Fruit fly (Drosophila melanogaster): ENCODE data around the gene CG16964.

DNA sequence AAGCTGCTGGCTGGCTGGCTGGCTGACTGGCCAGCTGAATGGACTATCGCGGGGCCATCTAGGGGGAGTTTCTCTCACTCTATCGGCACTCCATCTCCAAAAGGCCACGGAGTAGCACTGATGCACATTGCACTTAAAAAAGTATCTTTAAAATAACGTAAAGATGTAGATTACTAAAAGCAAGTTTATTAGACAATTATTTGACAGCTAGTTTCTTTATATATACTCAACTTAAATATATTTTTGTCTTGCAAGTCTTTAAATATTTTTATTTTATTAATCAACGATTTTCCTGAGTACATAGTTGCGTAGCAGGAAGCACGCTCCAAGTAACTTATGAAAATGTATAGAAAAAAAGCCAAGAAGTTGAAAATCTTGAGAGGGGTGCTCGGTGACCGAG lies 29.2 kb downstream of the CG16964 start:
- no peak for TF ChIP-seq cnc (optimal IDR thresholded peaks at IDR 0.05)
- no peak for TF ChIP-seq Mnt (GFP tag; optimal IDR thresholded peaks at IDR 0.05)
- TF ChIP-seq CG7101 (tag; optimal IDR thresholded peaks at IDR 0.05), result no peak
- TF ChIP-seq CG33017 (tag; optimal IDR thresholded peaks at IDR 0.05), result no peak
- no peak for TF ChIP-seq CG1620 (GFP tag; optimal IDR thresholded peaks at IDR 0.05)
- TF ChIP-seq CG14711 (tag; optimal IDR thresholded peaks at IDR 0.05), result no peak
- no peak for TF ChIP-seq Clk (GFP tag; optimal IDR thresholded peaks at IDR 0.05)
- no peak for TF ChIP-seq pad (GFP tag; optimal IDR thresholded peaks at IDR 0.05)
- TF ChIP-seq ovo (GFP tag; optimal IDR thresholded peaks at IDR 0.05), result no peak

Data from whole organism, adult.